Fruit fly (Drosophila melanogaster) whole organism, adult: Measurements from ENCODE around the gene Mpi.

Source experiments
- CG11617 ChIP-seq: fragments of 200-800 bp; sonication (Bioruptor generic); optimal IDR thresholded peaks from 2 replicates; lab custom pipeline; 2017; ENCODE audit warnings: mild to moderate bottlenecking, missing biosample characterization, missing genetic modification reagents, missing genetic modification characterization
- CG12768 ChIP-seq: fragments of 200-800 bp; sonication (Bioruptor generic); optimal IDR thresholded peaks from 2 replicates; lab custom pipeline; 2017; ENCODE audit warnings: missing biosample characterization, missing genetic modification characterization, mild to moderate bottlenecking, moderate library complexity, missing genetic modification reagents
- CG14711 ChIP-seq: fragments of 200-800 bp; sonication (Bioruptor generic); optimal IDR thresholded peaks from 2 replicates; lab custom pipeline; 2018; ENCODE audit warnings: missing biosample characterization, mild to moderate bottlenecking, missing genetic modification characterization, moderate library complexity
- CG1620 ChIP-seq: fragments of 200-800 bp; sonication (Bioruptor generic); optimal IDR thresholded peaks from 2 replicates; lab custom pipeline; 2016; ENCODE audit warnings: missing biosample characterization, missing genetic modification characterization
- CG33017 ChIP-seq: fragments of 200-800 bp; sonication (Bioruptor generic); optimal IDR thresholded peaks from 2 replicates; lab custom pipeline; 2018; ENCODE audit warnings: missing biosample characterization, mild to moderate bottlenecking, missing genetic modification characterization, moderate library complexity
- CG5204 ChIP-seq: fragments of 200-800 bp; sonication (Bioruptor generic); optimal IDR thresholded peaks from 2 replicates; lab custom pipeline; 2016; ENCODE audit warnings: missing biosample characterization, missing genetic modification characterization
- CG7045 ChIP-seq: fragments of 200-800 bp; sonication (Bioruptor generic); optimal IDR thresholded peaks from 2 replicates; lab custom pipeline; 2017; ENCODE audit warnings: missing biosample characterization, mild to moderate bottlenecking, missing genetic modification characterization
- CG7101 ChIP-seq: fragments of 200-800 bp; sonication (Bioruptor generic); optimal IDR thresholded peaks from 2 replicates; lab custom pipeline; 2018; ENCODE audit warnings: missing biosample characterization, mild to moderate bottlenecking, missing genetic modification characterization, moderate library complexity
- Clk ChIP-seq: fragments of 200-800 bp; sonication (Bioruptor generic); optimal IDR thresholded peaks from 2 replicates; lab custom pipeline; 2017; ENCODE audit warnings: missing biosample characterization, missing genetic modification characterization
- Crg-1 ChIP-seq: fragments of 200-800 bp; sonication (Bioruptor generic); optimal IDR thresholded peaks from 2 replicates; lab custom pipeline; 2016; ENCODE audit warnings: missing biosample characterization, missing genetic modification characterization
- Hr96 ChIP-seq: fragments of 200-800 bp; sonication (Bioruptor generic); optimal IDR thresholded peaks from 2 replicates; lab custom pipeline; 2016; ENCODE audit warnings: missing biosample characterization, missing genetic modification characterization
- Mnt ChIP-seq: fragments of 200-800 bp; sonication (Bioruptor generic); optimal IDR thresholded peaks from 2 replicates; lab custom pipeline; 2016; ENCODE audit warnings: missing biosample characterization, mild to moderate bottlenecking, missing genetic modification characterization
- bab1 ChIP-seq: fragments of 200-800 bp; sonication (Bioruptor generic); optimal IDR thresholded peaks from 3 replicates; lab custom pipeline; 2019; ENCODE audit warnings: missing biosample characterization, mild to moderate bottlenecking, missing genetic modification characterization, moderate library complexity
- cic ChIP-seq: fragments of 200-800 bp; sonication (Bioruptor generic); optimal IDR thresholded peaks from 2 replicates; lab custom pipeline; 2017; ENCODE audit warnings: missing biosample characterization, mild to moderate bottlenecking, missing genetic modification characterization, moderate library complexity
- cnc ChIP-seq, 2 experiments: fragments of >200 bp; optimal IDR thresholded peaks; 2 replicates each; lab custom pipeline; 2017
- kay ChIP-seq: fragments of 200-800 bp; sonication (Bioruptor generic); peaks from one replicate; lab custom pipeline; 2016; ENCODE audit warnings: missing biosample characterization, missing genetic modification characterization, borderline replicate concordance
- ovo ChIP-seq: fragments of 200-800 bp; sonication (Bioruptor generic); optimal IDR thresholded peaks from 2 replicates; lab custom pipeline; 2016; ENCODE audit warnings: missing biosample characterization, missing genetic modification characterization
- pad ChIP-seq: fragments of 200-800 bp; sonication (Bioruptor generic); optimal IDR thresholded peaks from 3 replicates; lab custom pipeline; 2017; ENCODE audit warnings: missing biosample characterization, missing genetic modification characterization, mild to moderate bottlenecking, moderate library complexity, missing genetic modification reagents
- tj ChIP-seq: fragments of 200-800 bp; sonication (Bioruptor generic); optimal IDR thresholded peaks from 3 replicates; lab custom pipeline; 2017; ENCODE audit warnings: missing biosample characterization, mild to moderate bottlenecking, missing genetic modification characterization, moderate library complexity
- toe ChIP-seq: fragments of 200-800 bp; sonication (Bioruptor generic); optimal IDR thresholded peaks from 2 replicates; lab custom pipeline; 2016; ENCODE audit warnings: missing biosample characterization, missing genetic modification characterization

Gene Mpi

dm6 chr3R:9784341-9785062 is 25.1 kb downstream of the Mpi start, which contains the start of the genes MtnA and CG8500:
TSS of gene MtnA (minus strand) at chr3R:9784370.
TSS of gene CG8500 (plus strand) at chr3R:9784653.
- TF ChIP-seq cic (GFP tag; lab: Kevin White, UChicago): peak; percentile 60
- TF ChIP-seq CG5204 (GFP tag; lab: Kevin White, UChicago): no peak
- TF ChIP-seq pad (GFP tag; lab: Kevin White, UChicago): peak; percentile 3
- no peak for TF ChIP-seq Hr96
- TF ChIP-seq ovo (GFP tag; lab: Kevin White, UChicago): no peak
- TF ChIP-seq Clk (GFP tag; lab: Kevin White, UChicago): no peak
- TF ChIP-seq CG7101 (tag; lab: Kevin White, UChicago): peak; percentile 27
- no peak for TF ChIP-seq Crg-1
- no peak for TF ChIP-seq kay (GFP tag; lab: Kevin White, UChicago)
- peak; percentile 51 for TF ChIP-seq Mnt (GFP tag; lab: Kevin White, UChicago)
- TF ChIP-seq bab1 (GFP tag; lab: Kevin White, UChicago): peak; percentile 67

DNA sequence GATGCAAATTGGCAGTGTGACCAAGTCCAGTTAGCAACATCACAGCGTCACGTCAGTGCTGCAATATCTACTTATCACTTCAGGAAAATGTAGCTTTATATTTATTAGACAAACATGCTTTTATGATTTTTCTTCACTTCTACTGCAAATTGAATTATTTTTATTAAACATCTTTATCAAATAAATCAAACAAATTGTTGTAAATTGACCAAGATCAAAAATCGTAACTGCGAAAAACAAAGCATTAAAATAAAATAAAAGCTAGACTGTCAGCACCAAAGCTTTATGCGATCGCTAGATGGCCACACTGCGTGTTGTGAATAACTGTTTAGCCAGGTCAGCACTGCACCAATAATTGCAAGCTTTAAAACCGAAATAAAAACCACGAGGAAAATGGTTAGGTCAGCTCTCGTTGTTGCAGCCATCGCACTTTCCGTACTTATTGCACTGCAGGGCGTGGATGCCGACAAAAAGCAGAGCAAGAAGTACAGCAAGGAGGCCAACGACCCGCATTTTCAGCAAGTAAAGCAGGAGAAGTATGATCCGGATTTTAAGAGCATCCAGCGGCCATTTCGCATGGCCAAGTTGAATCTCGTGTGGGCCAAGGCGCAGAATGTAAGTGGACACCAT is 31.9 kb downstream of the Mpi start, which contains the start of the genes CG12945 and CG8507:
Gene CG12945 (minus strand): TSS at position 45 of the 630 bp plus-strand sequence.
Gene CG8507 (plus strand): TSS at position 307 of the 630 bp plus-strand sequence.
- TF ChIP-seq Hr96: no peak
- peak; percentile 52 for TF ChIP-seq CG12768 (GFP tag; lab: Kevin White, UChicago)
- TF ChIP-seq toe (GFP tag; lab: Kevin White, UChicago): no peak
- TF ChIP-seq CG11617: peak; percentile 56
- TF ChIP-seq Mnt (GFP tag; lab: Kevin White, UChicago): peak; percentile 41
- no peak for TF ChIP-seq CG5204 (GFP tag; lab: Kevin White, UChicago)
- peak; percentile 79 for TF ChIP-seq bab1 (GFP tag; lab: Kevin White, UChicago)
- TF ChIP-seq tj (GFP tag; lab: Kevin White, UChicago): peak; percentile 97
- TF ChIP-seq kay (GFP tag; lab: Kevin White, UChicago): no peak
- TF ChIP-seq CG7101 (tag; lab: Kevin White, UChicago): peak; percentile 65
- peak; percentile 44 for TF ChIP-seq cic (GFP tag; lab: Kevin White, UChicago)
- peak; percentile 72 for TF ChIP-seq ovo (GFP tag; lab: Kevin White, UChicago)
- TF ChIP-seq CG14711: peak; percentile 50
- peak; percentile 53 for TF ChIP-seq CG33017 (tag; lab: Kevin White, UChicago)
- peak; percentile 72 for TF ChIP-seq CG1620
- TF ChIP-seq Clk (GFP tag; lab: Kevin White, UChicago): no peak
- peak; percentile 55 for TF ChIP-seq pad (GFP tag; lab: Kevin White, UChicago)
- peak; percentile 74 for TF ChIP-seq Crg-1
- TF ChIP-seq CG7045 (GFP tag; lab: Kevin White, UChicago): no peak
- no peak for TF ChIP-seq cnc (optimal IDR thresholded peaks at IDR 0.05; lab: Kevin White, UChicago)

DNA sequence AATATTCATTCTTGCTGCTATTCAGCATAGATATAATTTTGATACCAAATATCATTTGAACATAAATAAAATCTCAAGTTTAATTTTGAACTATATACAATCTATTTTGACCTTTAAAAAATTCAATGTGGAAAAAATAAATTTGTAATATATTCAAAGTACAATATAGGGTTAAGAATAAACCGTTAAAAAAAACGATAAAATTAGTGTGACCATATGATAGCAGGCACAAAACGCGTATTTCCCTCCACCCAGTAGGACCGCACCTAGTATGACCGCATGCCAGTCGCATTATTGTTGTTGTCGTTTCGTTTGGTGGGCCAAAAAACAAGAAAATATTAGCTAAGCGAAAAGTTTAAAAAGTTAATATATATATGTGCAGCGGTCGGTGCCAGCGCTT is 33.6 kb downstream of the Mpi start, which contains the start of gene CG8516:
Gene CG8516 (plus strand): TSS at position 278 of the 400 bp plus-strand sequence.
- no peak for TF ChIP-seq Crg-1
- peak; percentile 4 for TF ChIP-seq bab1 (GFP tag; lab: Kevin White, UChicago)
- no peak for TF ChIP-seq pad (GFP tag; lab: Kevin White, UChicago)
- TF ChIP-seq CG1620: no peak
- TF ChIP-seq CG33017 (tag; lab: Kevin White, UChicago): peak; percentile 28
- TF ChIP-seq CG7045 (GFP tag; lab: Kevin White, UChicago): no peak
- TF ChIP-seq ovo (GFP tag; lab: Kevin White, UChicago): no peak
- TF ChIP-seq Hr96: no peak
- no peak for TF ChIP-seq cic (GFP tag; lab: Kevin White, UChicago)
- TF ChIP-seq CG14711: peak; percentile 45
- TF ChIP-seq cnc (optimal IDR thresholded peaks at IDR 0.05; lab: Kevin White, UChicago): no peak
- TF ChIP-seq Mnt (GFP tag; lab: Kevin White, UChicago): peak; percentile 25
- peak; percentile 29 for TF ChIP-seq tj (GFP tag; lab: Kevin White, UChicago)
- peak; percentile 26 for TF ChIP-seq CG11617
- TF ChIP-seq Clk (GFP tag; lab: Kevin White, UChicago): no peak
- no peak for TF ChIP-seq toe (GFP tag; lab: Kevin White, UChicago)
- no peak for TF ChIP-seq kay (GFP tag; lab: Kevin White, UChicago)
- TF ChIP-seq CG5204 (GFP tag; lab: Kevin White, UChicago): no peak
- peak; percentile 37 for TF ChIP-seq CG7101 (tag; lab: Kevin White, UChicago)
- no peak for TF ChIP-seq CG12768 (GFP tag; lab: Kevin White, UChicago)

- peak; percentile 37 for TF ChIP-seq Clk (GFP tag; lab: Kevin White, UChicago)
- peak; percentile 85 for TF ChIP-seq ovo (GFP tag; lab: Kevin White, UChicago)
- TF ChIP-seq toe (GFP tag; lab: Kevin White, UChicago): peak; percentile 82
- TF ChIP-seq Crg-1: peak; percentile 66
- TF ChIP-seq CG12768 (GFP tag; lab: Kevin White, UChicago): peak; percentile 60
- TF ChIP-seq bab1 (GFP tag; lab: Kevin White, UChicago): peak; percentile 59
- no peak for TF ChIP-seq cnc (optimal IDR thresholded peaks at IDR 0.05; lab: Kevin White, UChicago)
- no peak for TF ChIP-seq CG33017 (tag; lab: Kevin White, UChicago)
- TF ChIP-seq pad (GFP tag; lab: Kevin White, UChicago): peak; percentile 65
- no peak for TF ChIP-seq CG5204 (GFP tag; lab: Kevin White, UChicago)
- no peak for TF ChIP-seq Hr96
- peak; percentile 63 for TF ChIP-seq CG1620
- peak; percentile 63 for TF ChIP-seq Mnt (GFP tag; lab: Kevin White, UChicago)
- peak; percentile 64 for TF ChIP-seq CG7045 (GFP tag; lab: Kevin White, UChicago)
- TF ChIP-seq cic (GFP tag; lab: Kevin White, UChicago): no peak
- TF ChIP-seq CG11617: peak; percentile 73
- peak; percentile 61 for TF ChIP-seq tj (GFP tag; lab: Kevin White, UChicago)
- TF ChIP-seq CG14711: peak; percentile 66
- no peak for TF ChIP-seq kay (GFP tag; lab: Kevin White, UChicago)
- TF ChIP-seq CG7101 (tag; lab: Kevin White, UChicago): peak; percentile 68
These were observed 41.4 kb downstream of the Mpi start, which contains the start of the genes CG9467 and CG8526 for dm6 chr3R:9800644-9801330. TSS of gene CG9467 (minus strand) at chr3R:9801026. TSS of gene CG8526 (plus strand) at chr3R:9801280.
